Worm (Caenorhabditis elegans): Measurements from ENCODE around the gene cpsf-3.

The cpsf-3 gene

DNA sequence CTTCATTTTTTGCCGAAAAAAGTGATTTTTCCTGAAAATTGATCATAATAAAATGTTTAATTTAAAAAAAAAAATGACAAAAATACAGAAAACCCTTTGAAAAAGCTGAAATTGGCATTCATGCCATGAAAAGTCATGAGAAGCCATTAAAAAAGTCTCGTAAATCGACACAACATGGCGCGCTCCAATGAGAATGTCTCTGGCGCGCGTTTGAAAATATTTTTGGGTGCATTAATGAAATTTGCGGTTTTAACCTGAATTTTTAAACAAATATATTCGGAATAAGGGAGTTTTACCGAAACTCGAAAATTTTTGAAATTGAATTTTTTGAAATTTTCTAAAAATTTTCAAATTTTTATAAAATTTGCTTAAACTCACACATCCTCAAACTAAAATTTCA lies 34.9 kb downstream of the cpsf-3 start:
- TF ChIP-seq flt-1 (GFP tag; IDR thresholded peaks at IDR 0.05) (no peak), med-1 (GFP tag; optimal IDR thresholded peaks at IDR 0.05; ENCODE audit: insufficient read depth) (no peak), tab-1 (GFP tag; IDR thresholded peaks at IDR 0.05) (no peak), ztf-23 (GFP tag; IDR thresholded peaks at IDR 0.05) (no peak), ref-1 (GFP tag; conservative IDR thresholded peaks at IDR 0.05) (no peak), klf-2 (GFP tag; conservative IDR thresholded peaks at IDR 0.05) (no peak), T22C8.4 (GFP tag; IDR thresholded peaks at IDR 0.05) (no peak), cog-1 (tag; optimal IDR thresholded peaks at IDR 0.05) (no peak)

DNA sequence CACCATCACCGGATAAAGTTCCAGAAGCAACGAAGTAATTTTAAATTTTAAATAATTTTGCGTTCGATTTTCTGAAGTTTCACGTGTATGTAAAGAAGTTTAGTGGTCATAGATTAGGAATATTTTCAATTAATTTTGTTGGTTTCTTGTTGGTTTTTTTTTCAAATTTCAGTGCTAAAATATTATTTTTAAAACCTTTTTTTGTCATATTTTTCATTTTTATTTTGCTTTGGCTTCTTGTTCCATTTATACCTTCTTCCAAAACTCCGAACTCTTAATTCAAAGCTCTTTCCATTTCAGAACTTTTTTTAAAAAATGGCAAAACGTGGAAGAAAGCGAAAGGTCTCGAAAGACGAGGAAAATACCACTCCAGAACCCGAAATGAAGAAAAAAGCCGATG lies 35.7 kb downstream of the cpsf-3 start, which contains the start of gene JC8.7:
JC8.7 (plus strand) TSS at position 301 of the 400 bp plus-strand sequence.
- no peak for TF ChIP-seq ztf-29 (GFP tag; IDR thresholded peaks at IDR 0.05)
- no peak for TF ChIP-seq med-1 (GFP tag; optimal IDR thresholded peaks at IDR 0.05; ENCODE audit: insufficient read depth)
- TF ChIP-seq cog-1 (tag; optimal IDR thresholded peaks at IDR 0.05), result no peak
- no peak for TF ChIP-seq ztf-23 (GFP tag; IDR thresholded peaks at IDR 0.05)
- TF ChIP-seq ref-1 (GFP tag; conservative IDR thresholded peaks at IDR 0.05), result no peak
- TF ChIP-seq flt-1 (GFP tag; IDR thresholded peaks at IDR 0.05), result no peak

DNA sequence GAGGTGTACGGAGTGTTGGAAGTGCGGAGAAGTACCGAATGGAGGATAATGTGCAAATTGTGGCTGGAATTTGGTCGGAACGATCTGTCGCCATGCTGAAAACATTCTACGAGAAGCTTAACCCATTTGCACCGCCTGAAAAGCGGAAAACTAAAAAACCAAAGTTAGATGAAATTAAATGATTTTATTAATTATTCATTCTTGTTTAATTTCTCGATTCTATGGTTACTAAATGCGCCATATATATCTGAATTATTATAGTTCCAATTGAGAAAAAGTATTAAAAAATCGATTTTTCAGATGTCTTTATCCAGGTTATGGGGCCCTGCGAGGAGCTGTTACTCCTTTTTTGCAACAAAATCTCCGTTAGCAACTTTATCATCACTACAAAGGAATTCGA lies 38.7 kb downstream of the cpsf-3 start, which contains the start of gene cox-11:
cox-11 (plus strand) TSS at position 301 of the 400 bp plus-strand sequence.
- TF ChIP-seq klf-2 (GFP tag; conservative IDR thresholded peaks at IDR 0.05), result no peak
- no peak for TF ChIP-seq ztf-29 (GFP tag; IDR thresholded peaks at IDR 0.05)
- TF ChIP-seq tab-1 (GFP tag; IDR thresholded peaks at IDR 0.05), result no peak
- TF ChIP-seq ztf-23 (GFP tag; IDR thresholded peaks at IDR 0.05), result no peak

DNA sequence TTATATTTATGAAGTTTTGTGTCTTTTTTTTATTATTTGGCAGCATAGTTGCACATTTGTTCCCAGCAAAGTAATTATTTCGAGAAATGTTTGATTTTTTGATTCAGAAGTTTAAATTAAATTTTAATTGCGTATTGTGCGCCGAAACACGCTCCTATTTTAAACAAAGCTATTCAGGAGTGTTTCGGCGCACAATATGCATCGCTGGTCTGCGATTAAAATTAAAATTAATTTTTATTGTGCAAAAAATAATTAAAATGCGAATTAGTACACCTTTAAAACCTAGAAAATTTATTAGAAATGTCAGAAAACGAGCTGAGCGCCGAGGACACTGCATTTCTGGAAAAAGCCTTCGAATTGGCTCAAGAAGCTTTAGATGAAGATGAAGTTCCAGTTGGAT lies 39.3 kb downstream of the cpsf-3 start, which contains the start of gene JC8.4:
JC8.4 (plus strand) TSS at position 301 of the 400 bp plus-strand sequence.
- TF ChIP-seq ztf-29 (GFP tag; IDR thresholded peaks at IDR 0.05) (no peak), flt-1 (GFP tag; IDR thresholded peaks at IDR 0.05) (no peak), T22C8.4 (GFP tag; IDR thresholded peaks at IDR 0.05) (no peak), klf-2 (GFP tag; conservative IDR thresholded peaks at IDR 0.05) (no peak), cog-1 (tag; optimal IDR thresholded peaks at IDR 0.05) (no peak), ztf-23 (GFP tag; IDR thresholded peaks at IDR 0.05) (no peak)

DNA sequence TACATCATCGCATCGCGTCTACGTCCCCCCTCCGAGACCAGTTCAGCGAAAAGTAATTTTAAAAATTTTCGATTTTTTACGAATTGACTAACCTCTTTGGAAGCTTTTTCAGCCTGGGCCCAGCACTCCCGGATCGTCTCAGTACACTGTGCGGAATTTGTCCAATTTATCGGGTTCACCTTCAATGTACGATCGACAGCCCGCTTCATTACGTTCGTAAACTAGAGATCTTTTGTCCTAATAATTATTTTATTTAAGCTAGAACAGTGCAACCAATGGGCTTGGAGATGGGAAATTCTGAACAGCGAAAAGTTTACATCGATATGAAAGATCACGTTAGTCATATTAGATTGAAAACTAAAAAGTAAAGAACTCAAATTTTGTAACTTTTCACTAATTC lies 41.3 kb downstream of the cpsf-3 start:
- TF ChIP-seq tab-1 (GFP tag; IDR thresholded peaks at IDR 0.05), result no peak
- no peak for TF ChIP-seq ref-1 (GFP tag; conservative IDR thresholded peaks at IDR 0.05)
- no peak for TF ChIP-seq klf-2 (GFP tag; conservative IDR thresholded peaks at IDR 0.05)
- no peak for TF ChIP-seq med-1 (GFP tag; optimal IDR thresholded peaks at IDR 0.05; ENCODE audit: insufficient read depth)

DNA sequence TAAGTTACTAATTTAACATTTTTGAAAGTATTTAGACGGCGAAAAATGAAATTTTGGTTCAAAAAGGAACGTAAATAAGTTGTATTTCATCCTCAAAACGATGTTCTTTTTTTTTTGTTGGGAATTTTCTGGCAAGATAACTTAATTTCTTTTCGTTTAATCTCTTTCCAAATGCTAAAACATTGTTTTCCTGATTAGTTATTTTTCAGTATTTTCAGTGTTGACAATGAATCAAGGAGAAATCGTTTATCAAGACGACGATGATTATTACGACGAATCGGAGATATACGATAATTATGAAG lies 41.9 kb downstream of the cpsf-3 start, which contains the start of gene lin-54:
lin-54 (plus strand) TSS at position 203 of the 302 bp plus-strand sequence.
- no peak for TF ChIP-seq ref-1 (GFP tag; conservative IDR thresholded peaks at IDR 0.05)
- TF ChIP-seq med-1 (GFP tag; optimal IDR thresholded peaks at IDR 0.05; ENCODE audit: insufficient read depth), result no peak
- no peak for TF ChIP-seq ztf-23 (GFP tag; IDR thresholded peaks at IDR 0.05)
- TF ChIP-seq flt-1 (GFP tag; IDR thresholded peaks at IDR 0.05), result no peak
- no peak for TF ChIP-seq ztf-29 (GFP tag; IDR thresholded peaks at IDR 0.05)
- no peak for TF ChIP-seq tab-1 (GFP tag; IDR thresholded peaks at IDR 0.05)
- no peak for TF ChIP-seq T22C8.4 (GFP tag; IDR thresholded peaks at IDR 0.05)
- TF ChIP-seq klf-2 (GFP tag; conservative IDR thresholded peaks at IDR 0.05), result no peak
- TF ChIP-seq cog-1 (tag; optimal IDR thresholded peaks at IDR 0.05), result no peak

DNA sequence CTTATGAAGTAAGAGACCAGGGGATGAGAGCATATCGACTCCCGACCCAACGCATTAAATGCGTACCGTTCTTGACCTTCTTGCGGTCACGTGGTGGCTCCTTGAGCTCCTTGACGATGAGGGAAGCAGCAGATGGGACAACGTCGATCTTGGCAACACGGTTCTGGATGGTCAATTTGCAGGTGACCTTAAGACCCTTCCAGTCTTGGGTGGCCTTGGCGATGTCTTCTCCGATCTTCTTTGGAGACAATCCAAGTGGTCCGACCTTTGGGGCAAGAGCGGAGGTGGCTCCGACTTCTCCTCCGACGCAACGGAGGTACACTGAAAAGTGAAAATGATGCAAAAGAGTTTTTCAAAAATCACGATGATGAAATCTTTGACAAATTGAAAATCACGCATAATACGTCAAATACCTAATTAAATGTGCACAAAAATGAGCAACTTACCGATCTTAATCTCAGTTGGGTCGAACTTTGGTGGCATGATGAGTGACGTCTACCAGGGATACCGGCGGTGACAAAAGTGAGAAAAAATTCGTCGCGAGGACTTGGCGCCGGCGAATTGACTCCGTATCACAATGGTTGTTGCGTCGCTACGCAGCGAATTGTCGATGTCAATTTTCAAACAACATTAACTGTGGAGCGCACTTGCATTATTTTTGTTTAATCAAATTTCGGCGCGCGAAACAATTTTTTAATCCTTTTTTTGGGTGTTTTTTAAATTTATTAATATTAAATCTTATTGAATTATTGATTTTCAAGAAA lies 42.4 kb downstream of the cpsf-3 start, which contains the start of gene rpl-12:
rpl-12 (minus strand) TSS at position 574 of the 764 bp plus-strand sequence.
- TF ChIP-seq cog-1 (tag; optimal IDR thresholded peaks at IDR 0.05), result peak; percentile 98
- TF ChIP-seq tab-1 (GFP tag; IDR thresholded peaks at IDR 0.05), result no peak
- TF ChIP-seq ztf-23 (GFP tag; IDR thresholded peaks at IDR 0.05), result peak; percentile 89
- no peak for TF ChIP-seq ref-1 (GFP tag; conservative IDR thresholded peaks at IDR 0.05)
- peak; percentile 77 for TF ChIP-seq flt-1 (GFP tag; IDR thresholded peaks at IDR 0.05)
- TF ChIP-seq ztf-29 (GFP tag; IDR thresholded peaks at IDR 0.05), result no peak
- TF ChIP-seq med-1 (GFP tag; optimal IDR thresholded peaks at IDR 0.05; ENCODE audit: insufficient read depth), result no peak
- TF ChIP-seq T22C8.4 (GFP tag; IDR thresholded peaks at IDR 0.05), result peak; percentile 58; the same call in 1 of the 2 replicates
- TF ChIP-seq klf-2 (GFP tag; conservative IDR thresholded peaks at IDR 0.05), result 0 out of 2 replicates have a peak, but pooled peaks have one; percentile 15

DNA sequence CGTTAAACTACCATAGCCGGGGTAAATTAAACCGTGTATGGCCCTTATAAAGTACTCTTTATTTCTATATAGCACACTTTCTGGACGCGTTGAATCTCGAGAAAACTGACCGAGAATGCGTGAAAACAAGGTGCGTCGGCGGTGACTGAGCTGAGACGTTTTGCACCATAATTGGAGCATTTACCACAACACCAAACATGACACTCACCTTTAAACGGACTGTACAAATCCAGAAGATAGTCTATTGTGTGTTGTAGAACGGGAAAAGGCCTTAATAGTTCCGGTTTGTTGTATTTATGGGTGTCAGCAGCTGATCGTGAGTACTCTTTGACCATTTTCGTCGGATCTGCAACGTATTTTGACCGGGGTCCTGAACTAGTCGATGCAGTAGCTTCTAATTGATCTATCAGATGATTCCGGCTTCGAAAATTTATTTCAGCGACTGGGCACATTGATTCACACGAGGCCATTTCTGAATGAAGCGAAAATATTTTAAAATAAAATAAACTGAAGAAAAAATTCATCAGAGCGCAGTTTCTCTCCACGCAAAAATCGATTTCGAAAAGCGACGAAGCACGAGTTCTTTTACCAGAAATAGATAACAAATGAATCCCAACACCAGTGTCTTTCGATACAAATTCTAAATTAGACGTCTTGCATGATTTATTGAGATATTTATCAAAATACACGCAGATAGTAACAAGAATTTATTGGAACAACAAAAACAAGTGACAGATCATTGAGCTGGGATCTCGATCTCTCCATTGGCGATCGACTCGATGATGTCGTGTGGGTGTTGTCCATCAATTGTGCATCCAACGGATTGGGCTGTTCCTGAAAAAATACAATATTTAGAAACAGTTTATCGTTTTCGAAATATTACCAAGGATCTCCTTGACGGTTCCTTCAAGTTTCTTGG lies 43.5 kb downstream of the cpsf-3 start, which contains the start of gene tag-115:
tag-115 (minus strand) TSS at position 472 of the 919 bp plus-strand sequence.
- no peak for TF ChIP-seq tab-1 (GFP tag; IDR thresholded peaks at IDR 0.05)
- no peak for TF ChIP-seq ztf-29 (GFP tag; IDR thresholded peaks at IDR 0.05)
- no peak for TF ChIP-seq med-1 (GFP tag; optimal IDR thresholded peaks at IDR 0.05; ENCODE audit: insufficient read depth)
- TF ChIP-seq flt-1 (GFP tag; IDR thresholded peaks at IDR 0.05), result no peak
- TF ChIP-seq ref-1 (GFP tag; conservative IDR thresholded peaks at IDR 0.05), result no peak
- no peak for TF ChIP-seq klf-2 (GFP tag; conservative IDR thresholded peaks at IDR 0.05)
- no peak for TF ChIP-seq ztf-23 (GFP tag; IDR thresholded peaks at IDR 0.05)
- no peak for TF ChIP-seq T22C8.4 (GFP tag; IDR thresholded peaks at IDR 0.05)
- no peak for TF ChIP-seq cog-1 (tag; optimal IDR thresholded peaks at IDR 0.05)

DNA sequence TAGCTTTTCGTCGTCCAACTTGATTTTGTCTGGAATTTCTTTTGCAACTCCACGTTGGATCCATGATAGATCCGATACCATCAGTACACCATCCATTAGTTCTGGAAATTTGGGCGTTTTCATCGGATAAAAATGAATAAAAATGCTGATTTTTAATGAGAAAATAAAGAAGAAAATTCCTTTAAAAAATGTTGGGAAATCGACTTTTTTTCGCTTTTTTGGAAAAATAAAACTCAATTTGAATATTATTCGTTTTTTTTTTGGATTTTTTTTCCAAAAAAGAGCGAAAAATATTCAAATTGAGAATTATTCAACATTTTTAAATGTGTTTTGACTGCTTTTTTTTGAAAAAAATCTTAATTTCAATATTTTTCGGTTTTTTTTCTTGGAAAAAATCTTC lies 46.2 kb downstream of the cpsf-3 start, which contains the start of gene pwp-1:
pwp-1 (minus strand) TSS at position 101 of the 400 bp plus-strand sequence.
- TF ChIP-seq T22C8.4 (GFP tag; IDR thresholded peaks at IDR 0.05) (no peak), ztf-23 (GFP tag; IDR thresholded peaks at IDR 0.05) (no peak), med-1 (GFP tag; optimal IDR thresholded peaks at IDR 0.05; ENCODE audit: insufficient read depth) (no peak), ref-1 (GFP tag; conservative IDR thresholded peaks at IDR 0.05) (no peak), flt-1 (GFP tag; IDR thresholded peaks at IDR 0.05) (no peak), cog-1 (tag; optimal IDR thresholded peaks at IDR 0.05) (no peak), klf-2 (GFP tag; conservative IDR thresholded peaks at IDR 0.05) (no peak), ztf-29 (GFP tag; IDR thresholded peaks at IDR 0.05) (no peak), tab-1 (GFP tag; IDR thresholded peaks at IDR 0.05) (no peak)

Measured in whole organism, midembryonic.